Worm (Caenorhabditis elegans) whole organism, L1 larva: ENCODE measurements around the gene copg-1.

Source experiments
- C16A3.4 ChIP-seq: fragments of 150-350 bp; optimal IDR thresholded peaks from 2 replicates; lab custom pipeline; 2014; ENCODE audit warnings: missing biosample characterization, missing genetic modification characterization
- C34B4.2 ChIP-seq: sonication (generic microtip); optimal IDR thresholded peaks from 2 replicates; lab custom pipeline; 2017; ENCODE audit warnings: mild to moderate bottlenecking, missing genetic modification characterization, missing compliant biosample characterization
- alr-1 ChIP-seq: fragments of 200-800 bp; sonication (Bioruptor generic); optimal IDR thresholded peaks from 2 replicates; lab custom pipeline; 2018; ENCODE audit warnings: borderline replicate concordance, mild to moderate bottlenecking, missing genetic modification characterization, missing compliant biosample characterization
- dsc-1 ChIP-seq: sonication (generic microtip); optimal IDR thresholded peaks from 2 replicates; lab custom pipeline; 2016; ENCODE audit warnings: mild to moderate bottlenecking, missing genetic modification characterization, missing compliant biosample characterization
- fos-1 ChIP-seq: fragments of 150-350 bp; optimal IDR thresholded peaks from 2 replicates; lab custom pipeline; 2014; ENCODE audit warnings: missing biosample characterization, missing genetic modification characterization
- grh-1 ChIP-seq: fragments of 200-800 bp; sonication (Bioruptor generic); IDR thresholded peaks from 2 replicates; pipeline ENCODE4 v1.3.6; 2022; ENCODE audit warnings: missing genetic modification reagents, missing genetic modification characterization, missing compliant biosample characterization
- lin-15B ChIP-seq: fragments of 150-350 bp; sonication (generic microtip); optimal IDR thresholded peaks from 3 replicates; lab custom pipeline; 2014; ENCODE audit warnings: missing biosample characterization, missing genetic modification characterization
- mef-2 ChIP-seq: fragments of 150-350 bp; optimal IDR thresholded peaks from 2 replicates; lab custom pipeline; 2014; ENCODE audit warnings: missing biosample characterization, missing genetic modification characterization
- pqm-1 ChIP-seq: sonication (generic microtip); optimal IDR thresholded peaks from 3 replicates; lab custom pipeline; 2017; ENCODE audit warnings: missing biosample characterization, missing genetic modification characterization
- sox-4 ChIP-seq: sonication (generic microtip); optimal IDR thresholded peaks from 2 replicates; lab custom pipeline; 2016; ENCODE audit warnings: missing genetic modification characterization, missing compliant biosample characterization
- sup-37 ChIP-seq: fragments of 200-800 bp; sonication (Bioruptor generic); optimal IDR thresholded peaks from 2 replicates; lab custom pipeline; 2018; ENCODE audit warnings: mild to moderate bottlenecking, missing genetic modification characterization, missing compliant biosample characterization

copg-1 gene

DNA sequence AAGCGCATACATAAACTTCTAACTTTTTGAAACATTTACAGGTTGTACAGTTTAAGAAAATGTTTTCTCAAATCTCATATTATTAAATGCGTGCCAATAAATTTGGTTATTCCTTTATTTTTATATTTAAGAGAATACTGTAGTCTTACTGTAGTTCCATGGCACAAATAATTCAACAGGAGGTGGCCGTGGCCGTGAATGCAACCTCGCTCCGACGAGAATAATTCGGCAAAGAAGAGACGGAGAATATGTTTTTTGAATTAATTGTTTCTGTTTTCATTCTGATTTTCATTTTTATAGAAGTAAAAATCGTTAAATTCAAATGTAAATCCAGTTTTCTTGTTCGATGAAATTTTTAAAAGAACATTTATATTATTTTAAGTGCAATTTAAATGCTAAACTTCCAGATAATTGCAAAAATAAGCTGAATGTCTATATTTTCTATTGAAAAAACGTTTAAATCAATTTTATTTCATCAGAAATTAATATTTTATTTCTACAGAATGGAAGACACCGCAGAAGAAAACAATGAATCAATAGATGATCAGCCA lies 45.6 kb downstream of the copg-1 start, which contains the start of gene gon-4 (continued):
- TF ChIP-seq sox-4 (no peak), fos-1 (tag; lab: Kevin White, UChicago) (no peak), grh-1 (GFP tag; lab: Robert Waterston, UW) (no peak), dsc-1 (tag; lab: Kevin White, UChicago) (no peak), pqm-1 (tag; lab: Kevin White, UChicago) (no peak), lin-15B (tag; lab: Kevin White, UChicago) (peak; percentile 29), mef-2 (tag; lab: Kevin White, UChicago) (no peak), C16A3.4 (tag; lab: Kevin White, UChicago) (peak; percentile 9), alr-1 (no peak), C34B4.2 (no peak), sup-37 (GFP tag; lab: Kevin White, UChicago) (no peak)
